Worm (Caenorhabditis elegans) whole organism, mixed stage, embryonic: ENCODE measurements around the gene F49E10.4.

Source experiments
- M03D4.4 ChIP-seq: sonication (generic microtip); optimal IDR thresholded peaks from 2 replicates; lab custom pipeline; 2017; ENCODE audit warnings: mild to moderate bottlenecking, missing genetic modification characterization, missing compliant biosample characterization
- bed-3 ChIP-seq: fragments of 200-800 bp; sonication (Bioruptor generic); optimal IDR thresholded peaks from 3 replicates; lab custom pipeline; 2018; ENCODE audit warnings: mild to moderate bottlenecking, missing genetic modification characterization, moderate library complexity, missing compliant biosample characterization
- blmp-1 ChIP-seq: fragments of 150-350 bp; optimal IDR thresholded peaks from 2 replicates; lab custom pipeline; 2014; ENCODE audit warnings: missing biosample characterization, missing genetic modification characterization
- ceh-39 ChIP-seq: fragments of 150-350 bp; optimal IDR thresholded peaks from 2 replicates; lab custom pipeline; 2014; ENCODE audit warnings: missing biosample characterization, missing genetic modification characterization
- ceh-43 ChIP-seq: fragments of 200-800 bp; sonication (Bioruptor generic); optimal IDR thresholded peaks from 2 replicates; lab custom pipeline; 2018; ENCODE audit warnings: mild to moderate bottlenecking, missing genetic modification characterization, moderate library complexity, missing compliant biosample characterization
- ces-1 ChIP-seq: fragments of 150-350 bp; optimal IDR thresholded peaks from 2 replicates; lab custom pipeline; 2014; ENCODE audit warnings: missing biosample characterization, missing genetic modification reagents, missing genetic modification characterization
- cnd-1 ChIP-seq: fragments of 200-800 bp; sonication (Bioruptor generic); optimal IDR thresholded peaks from 2 replicates; lab custom pipeline; 2018; ENCODE audit warnings: mild to moderate bottlenecking, missing genetic modification characterization, missing compliant biosample characterization
- elt-1 ChIP-seq: sonication (generic microtip); optimal IDR thresholded peaks from 2 replicates; lab custom pipeline; 2017; ENCODE audit warnings: missing genetic modification characterization, mild to moderate bottlenecking, missing compliant biosample characterization, antibody characterized with exemption, moderate library complexity, borderline replicate concordance; ENCODE audit not compliant: insufficient read depth
- flh-1 ChIP-seq: fragments of 200-800 bp; sonication (Bioruptor generic); optimal IDR thresholded peaks from 2 replicates; lab custom pipeline; 2018; ENCODE audit warnings: mild to moderate bottlenecking, missing genetic modification characterization, moderate library complexity, missing compliant biosample characterization
- ham-2 ChIP-seq: fragments of 200-800 bp; sonication (Bioruptor generic); optimal IDR thresholded peaks from 2 replicates; lab custom pipeline; 2018; ENCODE audit warnings: mild to moderate bottlenecking, missing genetic modification characterization, missing compliant biosample characterization
- hlh-1 ChIP-seq: fragments of 150-350 bp; optimal IDR thresholded peaks from 2 replicates; lab custom pipeline; 2014; ENCODE audit warnings: missing biosample characterization, missing genetic modification reagents, missing genetic modification characterization
- lin-13 ChIP-seq: fragments of 150-350 bp; optimal IDR thresholded peaks from 2 replicates; lab custom pipeline; 2014; ENCODE audit warnings: missing biosample characterization, missing genetic modification characterization
- lin-32 ChIP-seq: fragments of 200-800 bp; sonication (Bioruptor generic); optimal IDR thresholded peaks from 2 replicates; lab custom pipeline; 2018; ENCODE audit warnings: mild to moderate bottlenecking, missing genetic modification characterization, missing compliant biosample characterization
- lsy-2 ChIP-seq: fragments of 150-350 bp; optimal IDR thresholded peaks from 2 replicates; lab custom pipeline; 2014; ENCODE audit warnings: missing biosample characterization, missing genetic modification characterization
- mab-5 ChIP-seq: fragments of 150-350 bp; optimal IDR thresholded peaks from 2 replicates; lab custom pipeline; 2014; ENCODE audit warnings: missing biosample characterization, missing genetic modification characterization
- mls-2 ChIP-seq: sonication (generic microtip); optimal IDR thresholded peaks from 2 replicates; lab custom pipeline; 2016; ENCODE audit warnings: mild to moderate bottlenecking, missing genetic modification characterization, moderate library complexity, missing compliant biosample characterization
- nhr-12 ChIP-seq: fragments of 150-350 bp; optimal IDR thresholded peaks from 2 replicates; lab custom pipeline; 2014; ENCODE audit warnings: missing biosample characterization, missing genetic modification characterization
- nhr-2 ChIP-seq: fragments of 150-350 bp; optimal IDR thresholded peaks from 2 replicates; lab custom pipeline; 2014; ENCODE audit warnings: missing biosample characterization, missing genetic modification characterization
- nhr-237 ChIP-seq: fragments of 150-350 bp; optimal IDR thresholded peaks from 2 replicates; lab custom pipeline; 2014; ENCODE audit warnings: missing biosample characterization, missing genetic modification characterization
- nhr-28 ChIP-seq: fragments of 150-350 bp; optimal IDR thresholded peaks from 2 replicates; lab custom pipeline; 2014; ENCODE audit warnings: missing biosample characterization, missing genetic modification characterization
- nhr-76 ChIP-seq: sonication (generic microtip); optimal IDR thresholded peaks from 2 replicates; lab custom pipeline; 2017; ENCODE audit warnings: missing biosample characterization, missing genetic modification characterization
- pha-4 ChIP-seq: fragments of 150-350 bp; optimal IDR thresholded peaks from 2 replicates; lab custom pipeline; 2018; ENCODE audit warnings: missing biosample characterization, missing genetic modification reagents, missing genetic modification characterization
- sem-2 ChIP-seq: fragments of 200-800 bp; sonication (Bioruptor generic); optimal IDR thresholded peaks from 2 replicates; lab custom pipeline; 2018; ENCODE audit warnings: mild to moderate bottlenecking, missing genetic modification characterization, missing compliant biosample characterization
- snpc-4 ChIP-seq: fragments of 150-350 bp; optimal IDR thresholded peaks from 2 replicates; lab custom pipeline; 2014; ENCODE audit warnings: missing biosample characterization, missing genetic modification characterization
- sptf-1 ChIP-seq: sonication (generic microtip); optimal IDR thresholded peaks from 2 replicates; lab custom pipeline; 2017; ENCODE audit warnings: mild to moderate bottlenecking, missing genetic modification characterization, moderate library complexity, missing compliant biosample characterization
- tbx-8 ChIP-seq: fragments of 200-800 bp; sonication (Bioruptor generic); optimal IDR thresholded peaks from 2 replicates; lab custom pipeline; 2018; ENCODE audit warnings: mild to moderate bottlenecking, missing genetic modification characterization, moderate library complexity, missing compliant biosample characterization
- unc-120 ChIP-seq: sonication (generic microtip); optimal IDR thresholded peaks from 2 replicates; lab custom pipeline; 2017; ENCODE audit warnings: missing genetic modification characterization, missing compliant biosample characterization; ENCODE audit not compliant: poor library complexity, severe bottlenecking
- unc-39 ChIP-seq: fragments of 150-350 bp; optimal IDR thresholded peaks from 2 replicates; lab custom pipeline; 2014; ENCODE audit warnings: missing biosample characterization, missing genetic modification characterization
- unc-62 ChIP-seq: fragments of 150-350 bp; optimal IDR thresholded peaks from 2 replicates; lab custom pipeline; 2014; ENCODE audit warnings: missing biosample characterization, missing genetic modification reagents, missing genetic modification characterization
- zip-8 ChIP-seq: fragments of 150-350 bp; optimal IDR thresholded peaks from 2 replicates; lab custom pipeline; 2014; ENCODE audit warnings: missing biosample characterization, missing genetic modification characterization
- ztf-11 ChIP-seq: fragments of 150-350 bp; optimal IDR thresholded peaks from 2 replicates; lab custom pipeline; 2014; ENCODE audit warnings: missing biosample characterization, missing genetic modification characterization

The F49E10.4 gene

DNA sequence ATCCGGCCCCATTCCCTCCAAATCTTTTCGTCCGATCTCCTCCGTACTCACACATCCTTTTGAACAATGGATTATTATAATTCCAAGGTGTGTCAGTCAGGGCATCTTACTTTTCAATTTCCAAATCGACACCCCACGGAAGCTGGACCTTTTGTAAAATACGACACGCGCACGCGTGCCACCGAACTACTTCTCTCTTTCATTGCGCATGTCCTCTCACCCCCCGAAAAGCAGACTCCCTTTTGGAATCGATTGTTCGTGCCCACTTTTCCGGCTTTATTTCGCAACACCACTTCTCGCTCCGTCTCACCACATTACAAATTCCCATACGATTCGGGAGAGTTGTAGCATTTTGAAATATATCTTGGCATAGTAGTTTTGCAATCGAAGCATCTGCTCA, 28.4 kb upstream of the F49E10.4 start:
- TF ChIP-seq lin-13: no peak
- no peak for TF ChIP-seq ham-2
- no peak for TF ChIP-seq zip-8
- no peak for TF ChIP-seq nhr-76 (tag; lab: Kevin White, UChicago)
- peak; percentile 36 for TF ChIP-seq ces-1
- no peak for TF ChIP-seq sptf-1
- TF ChIP-seq, all 35 proteins: peak for 1

DNA sequence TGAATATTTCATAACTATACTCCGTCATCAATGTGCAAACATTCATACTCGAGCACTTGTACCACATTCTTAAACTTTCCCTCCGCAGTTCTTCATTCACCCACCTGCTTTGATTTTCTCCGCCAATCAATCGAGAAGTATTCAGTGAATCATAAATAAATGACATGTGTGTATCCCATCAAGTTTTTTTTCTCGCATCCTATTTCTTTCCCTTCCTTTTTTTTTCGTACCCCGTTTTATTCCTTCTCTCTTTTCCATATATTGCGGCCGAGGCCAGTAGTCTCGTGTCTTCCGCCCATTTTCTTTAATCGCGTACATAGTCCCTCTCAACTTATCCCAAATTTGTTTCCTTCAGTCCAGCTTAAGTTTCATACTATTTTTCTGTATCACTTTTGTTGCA, 27.0 kb upstream of the F49E10.4 start, which contains the start of gene atat-2:
Gene atat-2, plus strand, starts transcription at position 398 of the 400 bp plus-strand sequence.
- no peak for TF ChIP-seq hlh-1 (tag; lab: Kevin White, UChicago)
- no peak for TF ChIP-seq ham-2
- no peak for TF ChIP-seq unc-62 (GFP tag; lab: Kevin White, UChicago)
- no peak for TF ChIP-seq lin-13
- no peak for TF ChIP-seq unc-120 (tag; lab: Kevin White, UChicago)
- TF ChIP-seq flh-1 (GFP tag; lab: Kevin White, UChicago): no peak
- TF ChIP-seq snpc-4 (tag; lab: Kevin White, UChicago): no peak
- no peak for TF ChIP-seq cnd-1 (tag; lab: Kevin White, UChicago)
- no peak for TF ChIP-seq bed-3
- TF ChIP-seq ceh-43: no peak

DNA sequence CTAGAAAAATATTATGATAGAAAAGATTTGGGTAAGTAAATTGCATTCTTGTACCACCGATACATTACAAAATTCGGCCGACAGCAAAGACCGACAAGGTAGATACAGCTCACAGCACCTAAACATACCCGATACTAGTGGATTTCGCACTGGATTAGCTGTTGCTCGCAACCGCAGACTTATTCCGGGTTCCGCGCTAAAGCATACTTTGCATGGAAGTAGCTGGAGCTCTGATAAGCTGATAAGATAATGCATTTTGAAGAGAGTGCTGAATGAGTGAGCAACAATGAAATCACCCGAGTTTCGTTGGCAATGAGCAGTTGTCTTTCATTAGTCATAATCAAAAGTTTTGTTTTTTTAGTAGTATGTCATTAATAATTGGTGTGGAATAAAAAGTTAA, 25.2 kb upstream of the F49E10.4 start:
- TF ChIP-seq tbx-8 (GFP tag; lab: Kevin White, UChicago): no peak
- TF ChIP-seq nhr-28 (tag; lab: Kevin White, UChicago): no peak
- TF ChIP-seq nhr-12 (tag; lab: Kevin White, UChicago): no peak
- no peak for TF ChIP-seq M03D4.4 (tag; lab: Kevin White, UChicago)
- no peak for TF ChIP-seq elt-1 (tag; lab: Kevin White, UChicago)
- TF ChIP-seq nhr-2: no peak
- TF ChIP-seq ztf-11 (tag; lab: Kevin White, UChicago): no peak
- no peak for TF ChIP-seq bed-3
- no peak for TF ChIP-seq nhr-76 (tag; lab: Kevin White, UChicago)
- TF ChIP-seq snpc-4 (tag; lab: Kevin White, UChicago): no peak
- TF ChIP-seq lin-13: no peak
- no peak for TF ChIP-seq ham-2
- no peak for TF ChIP-seq ceh-39
- TF ChIP-seq blmp-1 (tag; lab: Kevin White, UChicago): no peak
- no peak for TF ChIP-seq pha-4 (tag; lab: Kevin White, UChicago)

DNA sequence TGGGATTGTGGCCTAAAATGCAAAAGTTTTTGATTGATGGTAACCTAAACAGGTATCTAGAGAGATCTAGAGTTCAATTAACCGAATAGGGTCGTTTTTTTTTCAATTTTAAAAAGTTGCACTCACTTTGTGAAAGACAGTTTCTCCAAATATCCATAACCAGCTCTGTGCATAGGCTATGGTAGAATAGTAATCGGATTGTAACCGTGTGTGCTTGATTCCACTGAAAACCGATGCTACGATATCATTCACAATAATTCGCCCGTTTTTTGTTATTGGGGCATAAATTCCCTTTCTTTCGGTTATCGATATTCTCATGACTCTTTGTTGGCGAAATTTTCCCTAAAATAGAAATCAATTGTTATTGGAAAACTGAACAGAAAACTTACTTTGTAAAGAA, 23.6 kb upstream of the F49E10.4 start:
- TF ChIP-seq unc-39 (no peak), nhr-12 (tag; lab: Kevin White, UChicago) (no peak), mls-2 (tag; lab: Kevin White, UChicago) (no peak), pha-4 (tag; lab: Kevin White, UChicago) (no peak), lin-32 (GFP tag; lab: Kevin White, UChicago) (no peak), tbx-8 (GFP tag; lab: Kevin White, UChicago) (no peak), ham-2 (no peak), ztf-11 (tag; lab: Kevin White, UChicago) (no peak), mab-5 (no peak), snpc-4 (tag; lab: Kevin White, UChicago) (no peak), ceh-39 (no peak), bed-3 (no peak), M03D4.4 (tag; lab: Kevin White, UChicago) (no peak), blmp-1 (tag; lab: Kevin White, UChicago) (no peak), hlh-1 (tag; lab: Kevin White, UChicago) (no peak), nhr-2 (no peak), zip-8 (no peak), unc-120 (tag; lab: Kevin White, UChicago) (no peak)

DNA sequence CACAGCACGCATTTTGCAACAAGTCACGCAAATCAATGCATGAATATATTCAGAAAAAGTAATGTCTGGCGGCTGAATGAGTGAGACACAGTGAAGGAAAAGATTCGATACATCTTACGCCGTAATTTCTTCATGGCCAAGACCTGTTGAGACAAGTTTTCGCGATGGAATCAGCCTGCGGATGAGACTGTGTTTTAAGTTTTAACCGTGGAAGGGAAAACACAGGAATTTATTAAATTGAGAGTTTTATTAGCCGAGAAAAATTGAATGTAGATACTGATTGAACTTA, 21.6 kb upstream of the F49E10.4 start, which contains the start of gene hog-1:
Gene hog-1, minus strand, starts transcription at position 101 of the 289 bp plus-strand sequence.
- TF ChIP-seq bed-3: no peak
- no peak for TF ChIP-seq lsy-2
- TF ChIP-seq pha-4 (tag; lab: Kevin White, UChicago): no peak
- no peak for TF ChIP-seq mab-5
- no peak for TF ChIP-seq nhr-237 (tag; lab: Kevin White, UChicago)
- TF ChIP-seq ceh-39: no peak
- no peak for TF ChIP-seq blmp-1 (tag; lab: Kevin White, UChicago)
- TF ChIP-seq tbx-8 (GFP tag; lab: Kevin White, UChicago): no peak
- no peak for TF ChIP-seq unc-39
- TF ChIP-seq cnd-1 (tag; lab: Kevin White, UChicago): no peak
- no peak for TF ChIP-seq ham-2
- no peak for TF ChIP-seq sem-2 (GFP tag; lab: Kevin White, UChicago)
